Fruit fly (Drosophila melanogaster): ENCODE data around the gene spn-A.
A peak's percentile ranks its signal among the peaks of the same experiment; 100 is the strongest.

dm6 chr3R:30014977-30015514, 40.8 kb downstream of the spn-A start, which contains the start of gene CG7920:
- TF ChIP-seq Ets96B (tag; optimal IDR thresholded peaks at IDR 0.05): no peak
- TF ChIP-seq ss (GFP tag; optimal IDR thresholded peaks at IDR 0.05): peak; percentile 65 to 68
- TF ChIP-seq dac (GFP tag; optimal IDR thresholded peaks at IDR 0.05): no peak
- TF ChIP-seq acj6 (GFP tag; optimal IDR thresholded peaks at IDR 0.05): no peak
- TF ChIP-seq OdsH (GFP tag; optimal IDR thresholded peaks at IDR 0.05): no peak
- TF ChIP-seq CG10631 (GFP tag; optimal IDR thresholded peaks at IDR 0.05): no peak
- peak; percentile 73 for TF ChIP-seq CG6854 (GFP tag; optimal IDR thresholded peaks at IDR 0.05)
